Fruit fly (Drosophila melanogaster): Measurements from ENCODE around the gene eIF3e.

eIF3e gene

dm6 chr3L:16760274-16760673 is 26.5 kb downstream of the eIF3e start:
- TF ChIP-seq CG17801 (GFP tag; optimal IDR thresholded peaks at IDR 0.05; ENCODE audit: partially characterized antibody), result no peak

dm6 chr3L:16759483-16759882 is 27.3 kb downstream of the eIF3e start:
- TF ChIP-seq CG17801 (GFP tag; optimal IDR thresholded peaks at IDR 0.05; ENCODE audit: partially characterized antibody), result no peak

DNA sequence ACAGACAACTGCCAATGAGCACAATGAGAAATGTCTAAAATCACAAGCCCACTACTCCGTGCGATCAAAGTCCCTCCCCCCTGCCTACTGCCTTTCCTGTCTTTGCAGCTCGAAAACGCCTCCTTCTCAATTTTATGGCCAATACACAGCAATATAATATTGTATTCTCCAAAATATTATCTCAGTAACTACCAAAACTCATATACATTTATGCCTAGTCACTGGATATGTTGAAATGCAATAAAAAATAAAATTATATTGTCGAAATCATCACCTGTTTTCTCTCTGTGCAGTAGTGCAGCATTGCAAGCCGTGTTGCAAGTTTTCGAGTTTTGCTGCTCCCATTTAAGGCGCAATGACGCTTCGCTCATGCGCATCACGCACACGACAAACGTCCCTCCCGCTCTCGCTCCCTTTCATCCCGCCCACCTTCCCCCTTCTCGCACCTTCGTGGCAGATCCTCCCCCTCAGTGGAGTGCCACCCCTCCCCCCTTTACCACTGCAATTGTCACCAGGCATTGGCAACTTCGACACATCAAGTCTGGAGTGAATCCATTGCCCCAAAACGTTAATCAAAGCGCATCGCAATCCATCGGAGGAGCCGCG is 28.1 kb downstream of the eIF3e start:
- TF ChIP-seq CG17801 (GFP tag; optimal IDR thresholded peaks at IDR 0.05; ENCODE audit: partially characterized antibody), result no peak

DNA sequence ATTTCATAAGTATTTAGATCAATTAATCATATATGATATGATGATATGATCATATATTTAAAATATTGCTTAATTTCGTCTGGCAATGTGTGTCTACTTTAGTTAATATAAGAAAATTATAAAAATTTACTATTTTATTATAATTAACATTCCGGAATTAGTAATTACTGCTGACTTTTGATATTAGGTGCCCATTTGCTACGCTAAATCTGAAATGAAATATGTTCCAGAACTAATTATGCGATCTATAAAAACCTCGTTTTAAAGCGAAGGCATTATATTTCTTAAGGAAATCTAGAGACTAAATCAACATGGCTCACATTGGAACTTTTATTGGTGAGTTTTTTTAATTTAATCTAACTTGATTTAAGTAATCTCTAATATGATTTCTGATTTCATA is 31.6 kb downstream of the eIF3e start, which contains the start of gene CG42852:
TSS of gene CG42852 (plus strand) at position 301 of the 400 bp plus-strand sequence.
- no peak for TF ChIP-seq CG17801 (GFP tag; optimal IDR thresholded peaks at IDR 0.05; ENCODE audit: partially characterized antibody)

DNA sequence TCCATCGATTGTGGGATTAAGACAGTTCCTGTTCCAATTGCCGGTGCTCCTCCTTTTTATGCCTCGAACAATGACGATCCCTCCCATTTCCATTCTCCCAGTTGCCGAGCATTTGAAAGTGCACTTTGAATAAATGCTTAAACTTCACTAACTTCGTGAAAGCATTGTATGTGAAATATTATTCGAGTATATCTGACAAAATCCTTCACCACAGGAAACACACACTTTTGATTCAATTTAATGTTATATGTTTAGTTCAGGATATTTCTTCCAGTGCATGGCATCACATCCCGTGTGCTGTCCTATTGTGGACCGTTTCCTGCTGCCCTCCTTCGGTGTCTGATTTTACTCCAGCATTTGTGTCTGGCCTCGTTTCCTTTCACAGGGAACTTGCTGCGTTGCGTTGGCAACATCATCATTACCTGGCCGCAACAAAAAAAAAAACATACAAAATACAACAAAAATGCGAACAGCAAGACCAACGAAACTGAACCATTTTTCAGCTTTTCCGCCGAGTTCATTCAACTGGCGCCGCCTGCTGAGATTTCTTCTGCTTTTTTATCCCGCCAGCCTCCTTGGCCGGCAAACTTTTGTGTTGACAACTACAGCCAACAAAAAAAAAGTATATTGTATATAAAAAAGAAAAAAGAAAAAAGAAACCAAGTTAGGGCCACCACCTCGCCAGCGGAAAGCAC is 34.2 kb downstream of the eIF3e start:
- TF ChIP-seq CG17801 (GFP tag; optimal IDR thresholded peaks at IDR 0.05; ENCODE audit: partially characterized antibody), result no peak

DNA sequence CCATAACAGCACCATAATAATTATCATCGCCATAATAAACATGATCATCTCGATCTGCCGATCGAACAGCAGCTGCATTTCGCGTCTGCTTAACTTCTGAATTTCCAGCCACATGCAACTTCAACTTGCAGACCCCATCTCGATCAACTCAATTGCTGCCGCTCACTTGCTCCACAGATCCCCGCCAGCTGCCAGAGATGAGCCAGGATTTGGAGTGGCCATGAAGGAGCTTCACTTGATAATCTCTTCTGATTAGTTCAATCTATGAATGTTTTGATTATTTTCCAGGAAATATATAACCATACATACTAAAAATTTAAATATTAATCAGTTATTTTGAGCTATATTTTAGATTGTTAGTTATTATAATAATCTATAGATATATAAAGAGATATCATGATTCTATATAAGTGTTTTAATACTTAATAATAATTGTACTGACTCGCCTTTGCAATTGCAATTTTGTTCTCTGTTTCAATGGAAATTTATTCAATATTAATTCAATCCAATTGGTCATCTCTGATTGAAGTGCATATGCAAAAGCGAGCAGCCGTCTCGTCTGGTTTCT is 35.2 kb downstream of the eIF3e start:
- TF ChIP-seq CG17801 (GFP tag; optimal IDR thresholded peaks at IDR 0.05; ENCODE audit: partially characterized antibody), result no peak

DNA sequence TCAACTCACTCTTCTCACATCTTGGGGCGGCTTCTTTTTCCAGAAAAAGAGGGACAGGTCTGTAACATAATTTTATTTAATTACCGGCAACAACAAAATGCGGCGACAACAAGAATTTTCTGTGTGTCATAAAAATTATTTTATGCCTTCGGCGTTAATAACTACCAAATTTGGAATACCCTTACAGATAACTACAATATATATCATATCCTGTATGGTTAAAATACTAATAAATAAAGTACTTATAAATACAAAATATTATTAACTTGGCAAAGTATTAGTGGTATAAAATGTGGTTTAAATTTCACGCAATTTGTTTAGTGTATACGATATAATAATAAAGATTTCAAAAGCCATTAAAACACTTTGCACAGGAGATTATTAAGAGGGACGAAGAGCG is 36.0 kb downstream of the eIF3e start:
- TF ChIP-seq CG17801 (GFP tag; optimal IDR thresholded peaks at IDR 0.05; ENCODE audit: partially characterized antibody), result no peak

DNA sequence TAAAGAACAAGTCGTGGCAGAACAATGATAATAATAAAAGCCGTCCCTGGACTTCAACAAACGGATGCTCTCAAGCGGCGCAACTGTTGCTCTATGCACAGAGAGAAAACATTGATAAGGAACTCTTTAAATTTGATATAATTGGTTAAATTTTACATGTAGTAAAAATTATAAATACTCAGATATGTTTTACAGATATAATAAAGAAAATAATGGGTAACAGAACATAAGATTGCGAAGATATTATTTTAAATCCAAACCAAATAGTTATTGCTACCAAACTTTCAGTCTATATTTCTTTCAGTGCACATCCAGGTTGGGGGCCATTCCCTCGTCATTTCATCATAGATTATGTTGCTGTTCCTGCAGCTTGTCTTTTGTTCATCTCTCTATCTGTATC is 37.0 kb downstream of the eIF3e start:
- TF ChIP-seq CG17801 (GFP tag; optimal IDR thresholded peaks at IDR 0.05; ENCODE audit: partially characterized antibody), result no peak

dm6 chr3L:16748343-16748742 is 38.4 kb downstream of the eIF3e start:
- TF ChIP-seq CG17801 (GFP tag; optimal IDR thresholded peaks at IDR 0.05; ENCODE audit: partially characterized antibody), result no peak

- TF ChIP-seq CG17801 (GFP tag; optimal IDR thresholded peaks at IDR 0.05; ENCODE audit: partially characterized antibody), result no peak
Observed at dm6 chr3L:16746586-16747383, 40.0 kb downstream of the eIF3e start.

dm6 chr3L:16743906-16744704 is 42.6 kb downstream of the eIF3e start:
- no peak for TF ChIP-seq CG17801 (GFP tag; optimal IDR thresholded peaks at IDR 0.05; ENCODE audit: partially characterized antibody)

DNA sequence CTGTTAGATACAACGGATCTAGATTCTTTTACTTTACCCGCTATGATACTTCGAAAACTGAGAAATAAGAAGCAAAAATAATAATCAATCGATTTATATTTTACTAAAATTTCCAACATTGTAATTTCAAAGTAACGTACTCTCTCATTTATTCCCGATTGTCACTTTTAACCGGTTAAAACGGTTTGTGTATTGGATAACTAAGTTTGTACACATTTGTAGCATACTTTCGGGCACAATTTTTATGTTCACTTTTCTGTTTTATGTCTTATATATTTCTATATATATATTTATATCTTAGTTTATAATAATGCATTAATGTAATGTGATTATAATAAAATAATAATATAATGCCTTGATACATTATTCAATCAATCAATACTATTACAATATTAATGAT is 45.1 kb downstream of the eIF3e start:
- TF ChIP-seq CG17801 (GFP tag; optimal IDR thresholded peaks at IDR 0.05; ENCODE audit: partially characterized antibody), result no peak

Measured in ovary, adult (tissue).